Worm (Caenorhabditis elegans): ENCODE measurements around the gene ubc-7.

Gene ubc-7

ce11 chrIII:9619079-9619761 lies 11.7 kb downstream of the ubc-7 start, which contains the start of gene hlh-11:
Gene hlh-11, plus strand, starts transcription at chrIII:9619711.
- TF ChIP-seq daf-12 (tag; optimal IDR thresholded peaks at IDR 0.05) (peak; percentile 11), nhr-77 (tag; optimal IDR thresholded peaks at IDR 0.05) (peak; percentile 22), mml-1 (tag; optimal IDR thresholded peaks at IDR 0.05) (peak; percentile 21), hmg-11 (tag; optimal IDR thresholded peaks at IDR 0.05) (peak; percentile 95), lsy-12 (tag; optimal IDR thresholded peaks at IDR 0.05) (peak; percentile 72), lin-15B (tag; optimal IDR thresholded peaks at IDR 0.05) (peak; percentile 61), ceh-28 (tag; optimal IDR thresholded peaks at IDR 0.05) (peak; percentile 83), nhr-43 (tag; optimal IDR thresholded peaks at IDR 0.05; ENCODE audit: poor library complexity, severe bottlenecking) (peak; percentile 96), ztf-11 (tag; optimal IDR thresholded peaks at IDR 0.05) (no peak), ceh-16 (tag; optimal IDR thresholded peaks at IDR 0.05) (no peak), nhr-23 (tag; optimal IDR thresholded peaks at IDR 0.05) (peak; percentile 80), skn-1 (tag; optimal IDR thresholded peaks at IDR 0.05) (no peak), unc-62 (GFP tag; optimal IDR thresholded peaks at IDR 0.05) (peak; percentile 43), elt-3 (tag; optimal IDR thresholded peaks at IDR 0.05) (peak in 2 of 3 experiments; percentile 47 to 64), zag-1 (tag; optimal IDR thresholded peaks at IDR 0.05) (peak; percentile 10), snpc-4 (tag; optimal IDR thresholded peaks at IDR 0.05) (peak; percentile 37), nhr-28 (tag; optimal IDR thresholded peaks at IDR 0.05) (no peak), sea-2 (GFP tag; optimal IDR thresholded peaks at IDR 0.05) (no peak), ztf-4 (tag; optimal IDR thresholded peaks at IDR 0.05) (peak; percentile 52), nhr-237 (tag; optimal IDR thresholded peaks at IDR 0.05) (no peak), fkh-10 (GFP tag; optimal IDR thresholded peaks at IDR 0.05) (peak; percentile 52), unc-39 (tag; optimal IDR thresholded peaks at IDR 0.05) (no peak), lin-39 (tag; optimal IDR thresholded peaks at IDR 0.05) (peak; percentile 93), jun-1 (tag; optimal IDR thresholded peaks at IDR 0.05) (peak; percentile 80), pha-4 (tag; optimal IDR thresholded peaks at IDR 0.05) (peak; percentile 85), ceh-9 (tag; optimal IDR thresholded peaks at IDR 0.05) (no peak), nhr-25 (tag; optimal IDR thresholded peaks at IDR 0.05) (peak; percentile 87), nhr-11 (tag; optimal IDR thresholded peaks at IDR 0.05) (peak; percentile 58), aly-2 (tag; optimal IDR thresholded peaks at IDR 0.05) (no peak), elt-1 (tag; optimal IDR thresholded peaks at IDR 0.05) (no peak), nfya-1 (tag; optimal IDR thresholded peaks at IDR 0.05; ENCODE audit: insufficient read depth) (peak; percentile 87), ceh-82 (tag; optimal IDR thresholded peaks at IDR 0.05) (peak; percentile 75), pqm-1 (tag; optimal IDR thresholded peaks at IDR 0.05) (peak; percentile 61), nhr-67 (tag; optimal IDR thresholded peaks at IDR 0.05) (no peak), fkh-2 (tag; optimal IDR thresholded peaks at IDR 0.05) (no peak), fos-1 (tag; optimal IDR thresholded peaks at IDR 0.05) (peak; percentile 85), elt-2 (tag; optimal IDR thresholded peaks at IDR 0.05) (peak; percentile 87), egl-27 (tag; optimal IDR thresholded peaks at IDR 0.05) (peak; percentile 71), mdl-1 (tag; optimal IDR thresholded peaks at IDR 0.05) (peak; percentile 97), ZK546.5 (tag; optimal IDR thresholded peaks at IDR 0.05) (no peak), ama-1 (optimal IDR thresholded peaks at IDR 0.05) (peak; percentile 50), nhr-12 (tag; optimal IDR thresholded peaks at IDR 0.05) (no peak), R02D3.7 (tag; optimal IDR thresholded peaks at IDR 0.05) (peak; percentile 62), egl-5 (tag; optimal IDR thresholded peaks at IDR 0.05) (peak; percentile 62), tbx-2 (tag; optimal IDR thresholded peaks at IDR 0.05) (peak; percentile 76)
